Worm (Caenorhabditis elegans): ENCODE measurements around the gene chts-1.

- no peak for TF ChIP-seq nhr-12 (tag; optimal IDR thresholded peaks at IDR 0.05)
- TF ChIP-seq elt-3 (tag; optimal IDR thresholded peaks at IDR 0.05): no peak
- TF ChIP-seq lin-13 (tag; optimal IDR thresholded peaks at IDR 0.05): no peak
- no peak for TF ChIP-seq unc-62 (GFP tag; optimal IDR thresholded peaks at IDR 0.05)
- TF ChIP-seq nhr-76 (tag; optimal IDR thresholded peaks at IDR 0.05): no peak
Observed at ce11 chrX:7547696-7548095, 28.2 kb upstream of the chts-1 start.
